Fruit fly (Drosophila melanogaster): ENCODE measurements around the gene HLH3B.

HLH3B gene

dm6 chrX:2713776-2714175 is 32.3 kb upstream of the HLH3B start, which contains the start of the genes CG2685 and CG2694 (continued):
- TF ChIP-seq h (optimal IDR thresholded peaks at IDR 0.05) (no peak), klu (GFP tag; IDR thresholded peaks at IDR 0.05) (no peak), zf30C (GFP tag; optimal IDR thresholded peaks at IDR 0.05) (no peak), CG4328 (GFP tag; optimal IDR thresholded peaks at IDR 0.05) (no peak), Taf1 (GFP tag; IDR thresholded peaks at IDR 0.05) (no peak), CG3838 (GFP tag; optimal IDR thresholded peaks at IDR 0.05) (no peak), CG7839 (tag; optimal IDR thresholded peaks at IDR 0.05) (no peak), oc (tag; optimal IDR thresholded peaks at IDR 0.05) (no peak), CG2678 (tag; optimal IDR thresholded peaks at IDR 0.05) (no peak), CG30431 (GFP tag; optimal IDR thresholded peaks at IDR 0.05) (no peak), CG12769 (tag; optimal IDR thresholded peaks at IDR 0.05) (no peak), luna (GFP tag; optimal IDR thresholded peaks at IDR 0.05) (no peak), Lhr (GFP tag; optimal IDR thresholded peaks at IDR 0.05) (peak; percentile 4), z (GFP tag; IDR thresholded peaks at IDR 0.05) (no peak), jing (GFP tag; optimal IDR thresholded peaks at IDR 0.05) (no peak), HLHmδ (GFP tag; optimal IDR thresholded peaks at IDR 0.05) (no peak), CG42726 (GFP tag; IDR thresholded peaks at IDR 0.05; ENCODE audit: partially characterized antibody) (peak; percentile 44; the same call in 1 of the 2 replicates), CG18599 (GFP tag; optimal IDR thresholded peaks at IDR 0.05) (no peak), Eip74EF (GFP tag; optimal IDR thresholded peaks at IDR 0.05) (no peak), Dbx (GFP tag; IDR thresholded peaks at IDR 0.05) (0 out of 3 replicates have a peak, but pooled peaks have one; percentile 22), HHEX (GFP tag; optimal IDR thresholded peaks at IDR 0.05) (no peak), ewg (GFP tag; optimal IDR thresholded peaks at IDR 0.05) (no peak), CG31365 (tag; optimal IDR thresholded peaks at IDR 0.05) (no peak), pnt (GFP tag; optimal IDR thresholded peaks at IDR 0.05) (no peak), sna (GFP tag; IDR thresholded peaks at IDR 0.05; ENCODE audit: partially characterized antibody) (no peak), CG17359 (tag; optimal IDR thresholded peaks at IDR 0.05) (no peak), ranshi (GFP tag; IDR thresholded peaks at IDR 0.05) (no peak), jumu (GFP tag; optimal IDR thresholded peaks at IDR 0.05) (no peak), esg (GFP tag; conservative IDR thresholded peaks at IDR 0.05) (no peak), crp (GFP tag; optimal IDR thresholded peaks at IDR 0.05) (no peak), fd96Cb (tag; optimal IDR thresholded peaks at IDR 0.05) (no peak), ftz-f1 (GFP tag; optimal IDR thresholded peaks at IDR 0.05) (no peak), CG1529 (GFP tag; optimal IDR thresholded peaks at IDR 0.05) (no peak), CG15696 (tag; optimal IDR thresholded peaks at IDR 0.05) (no peak), bsh (GFP tag; optimal IDR thresholded peaks at IDR 0.05) (no peak), gfzf (GFP tag; optimal IDR thresholded peaks at IDR 0.05) (peak; percentile 65), gcm2 (GFP tag; optimal IDR thresholded peaks at IDR 0.05) (no peak), Hr39 (optimal IDR thresholded peaks at IDR 0.05) (no peak), Asciz (GFP tag; optimal IDR thresholded peaks at IDR 0.05) (no peak), CG7963 (GFP tag; IDR thresholded peaks at IDR 0.05; ENCODE audit: partially characterized antibody) (peak; percentile 68; the same call in 2 of the 3 replicates), fd64A (GFP tag; optimal IDR thresholded peaks at IDR 0.05) (no peak), CG13624 (GFP tag; optimal IDR thresholded peaks at IDR 0.05) (no peak), CG33557 (GFP tag; optimal IDR thresholded peaks at IDR 0.05) (no peak), CG16815 (GFP tag; optimal IDR thresholded peaks at IDR 0.05) (no peak), CG6791 (GFP tag; IDR thresholded peaks at IDR 0.05; ENCODE audit: partially characterized antibody) (peak; percentile 80), Atf6 (GFP tag; IDR thresholded peaks at IDR 0.05) (no peak), Aef1 (GFP tag; IDR thresholded peaks at IDR 0.05) (no peak), CG10209 (GFP tag; optimal IDR thresholded peaks at IDR 0.05) (no peak), Camta (GFP tag; optimal IDR thresholded peaks at IDR 0.05) (no peak), dpn (GFP tag; optimal IDR thresholded peaks at IDR 0.05) (no peak), CG4854 (GFP tag; optimal IDR thresholded peaks at IDR 0.05) (no peak)
